Fruit fly (Drosophila melanogaster): Measurements from ENCODE around the gene CG9886.

CG9886 gene

dm6 chr2L:2426444-2427188 lies 6.0 kb downstream of the CG9886 start (continued):
- TF ChIP-seq CG11902 (GFP tag; optimal IDR thresholded peaks at IDR 0.05) (peak; percentile 40), CG16779 (tag; optimal IDR thresholded peaks at IDR 0.05) (peak; percentile 78), spab (GFP tag; optimal IDR thresholded peaks at IDR 0.05) (peak; percentile 74), net (GFP tag; optimal IDR thresholded peaks at IDR 0.05) (peak; percentile 85), dac (GFP tag; optimal IDR thresholded peaks at IDR 0.05) (peak; percentile 91), acj6 (GFP tag; optimal IDR thresholded peaks at IDR 0.05) (peak; percentile 76), Ets21C (GFP tag; optimal IDR thresholded peaks at IDR 0.05) (no peak), CG11294 (GFP tag; IDR thresholded peaks at IDR 0.05) (peak; percentile 79), vri (GFP tag; optimal IDR thresholded peaks at IDR 0.05) (no peak)

dm6 chr2L:2427384-2428208 lies 7.0 kb downstream of the CG9886 start:
- TF ChIP-seq CG8119 (GFP tag; IDR thresholded peaks at IDR 0.05) (peak; percentile 36; the same call in 1 of the 3 replicates), CG6276 (GFP tag; optimal IDR thresholded peaks at IDR 0.05) (peak; percentile 25), OdsH (GFP tag; optimal IDR thresholded peaks at IDR 0.05) (peak; percentile 2), CG6163 (GFP tag; IDR thresholded peaks at IDR 0.05) (peak; percentile 38; the same call in 2 of the 3 replicates), topi (GFP tag; optimal IDR thresholded peaks at IDR 0.05) (no peak), CG32006 (GFP tag; optimal IDR thresholded peaks at IDR 0.05) (peak; percentile 65), CG15336 (GFP tag; IDR thresholded peaks at IDR 0.05) (peak; percentile 52; the same call in 1 of the 2 replicates), Eip78C (GFP tag) (peak; percentile 74), cyc (GFP tag; optimal IDR thresholded peaks at IDR 0.05) (no peak), svp (GFP tag) (peak; percentile 58)

dm6 chr2L:2428209-2428488 lies 7.5 kb downstream of the CG9886 start, which contains the start of gene dpp:
dpp (plus strand) TSS chr2L:2428372.
- TF ChIP-seq CG6163 (GFP tag; IDR thresholded peaks at IDR 0.05), result 0 out of 3 replicates have a peak, but pooled peaks have one; percentile 25
- peak; percentile 32 for TF ChIP-seq svp (GFP tag)
- peak; percentile 36 for TF ChIP-seq CG3919 (GFP tag; optimal IDR thresholded peaks at IDR 0.05)
- TF ChIP-seq CG8119 (GFP tag; IDR thresholded peaks at IDR 0.05), result no peak
- no peak for TF ChIP-seq CG8319 (GFP tag; optimal IDR thresholded peaks at IDR 0.05)
- TF ChIP-seq salr (GFP tag; optimal IDR thresholded peaks at IDR 0.05), result no peak

dm6 chr2L:2429588-2429987 lies 9.0 kb downstream of the CG9886 start:
- TF ChIP-seq Sox102F (GFP tag; optimal IDR thresholded peaks at IDR 0.05), result no peak
- no peak for TF ChIP-seq Blimp-1 (GFP tag; optimal IDR thresholded peaks at IDR 0.05)
- no peak for TF ChIP-seq CG3919 (GFP tag; optimal IDR thresholded peaks at IDR 0.05)
- no peak for TF ChIP-seq CG11762 (GFP tag; optimal IDR thresholded peaks at IDR 0.05; ENCODE audit: insufficient read depth)
- no peak for TF ChIP-seq pdm3 (GFP tag; optimal IDR thresholded peaks at IDR 0.05)
- TF ChIP-seq Eip75B (GFP tag; optimal IDR thresholded peaks at IDR 0.05), result no peak

- TF ChIP-seq esn (GFP tag; optimal IDR thresholded peaks at IDR 0.05) (no peak), salr (GFP tag; optimal IDR thresholded peaks at IDR 0.05) (no peak), CG6163 (GFP tag; IDR thresholded peaks at IDR 0.05) (no peak), Met (GFP tag; optimal IDR thresholded peaks at IDR 0.05) (no peak), Ets96B (tag; optimal IDR thresholded peaks at IDR 0.05) (no peak), Sox102F (GFP tag; optimal IDR thresholded peaks at IDR 0.05) (no peak), CG11762 (GFP tag; optimal IDR thresholded peaks at IDR 0.05; ENCODE audit: insufficient read depth) (no peak), spab (GFP tag; optimal IDR thresholded peaks at IDR 0.05) (no peak), CG1621 (tag; optimal IDR thresholded peaks at IDR 0.05) (no peak)
Measured at dm6 chr2L:2430251-2430650, 9.6 kb downstream of the CG9886 start.

Measured in whole organism, prepupa.